Worm (Caenorhabditis elegans) whole organism, L3 larva: ENCODE data around the gene C43F9.11.

Source experiments
- ceh-28 ChIP-seq: fragments of 150-350 bp; optimal IDR thresholded peaks from 2 replicates; lab custom pipeline; 2014; ENCODE audit warnings: missing biosample characterization, missing genetic modification reagents, missing genetic modification characterization
- fkh-2 ChIP-seq: fragments of 150-350 bp; optimal IDR thresholded peaks from 2 replicates; lab custom pipeline; 2014; ENCODE audit warnings: missing biosample characterization, missing genetic modification reagents, missing genetic modification characterization
- fos-1 ChIP-seq: fragments of 150-350 bp; optimal IDR thresholded peaks from 2 replicates; lab custom pipeline; 2014; ENCODE audit warnings: missing biosample characterization, missing genetic modification characterization
- mdl-1 ChIP-seq: fragments of 150-350 bp; optimal IDR thresholded peaks from 2 replicates; lab custom pipeline; 2014; ENCODE audit warnings: missing biosample characterization, missing genetic modification characterization
- nfya-1 ChIP-seq: sonication (generic microtip); optimal IDR thresholded peaks from 2 replicates; lab custom pipeline; 2017; ENCODE audit warnings: missing genetic modification characterization, mild to moderate bottlenecking, missing compliant biosample characterization, antibody characterized with exemption, moderate library complexity; ENCODE audit not compliant: insufficient read depth
- nhr-11 ChIP-seq: fragments of 150-350 bp; optimal IDR thresholded peaks from 2 replicates; lab custom pipeline; 2014; ENCODE audit warnings: missing biosample characterization, missing genetic modification characterization
- nhr-76 ChIP-seq: fragments of 150-350 bp; sonication (generic microtip); optimal IDR thresholded peaks from 5 replicates; lab custom pipeline; 2014; ENCODE audit warnings: missing biosample characterization, missing genetic modification characterization
- skn-1 ChIP-seq: fragments of 150-350 bp; optimal IDR thresholded peaks from 2 replicates; lab custom pipeline; 2014; ENCODE audit warnings: missing biosample characterization, missing genetic modification characterization
- snpc-4 ChIP-seq: fragments of 150-350 bp; optimal IDR thresholded peaks from 2 replicates; lab custom pipeline; 2014; ENCODE audit warnings: missing biosample characterization, missing genetic modification characterization
- unc-62 ChIP-seq: fragments of 150-350 bp; sonication (generic microtip); optimal IDR thresholded peaks from 4 replicates; lab custom pipeline; 2014; ENCODE audit warnings: missing biosample characterization, missing genetic modification reagents, missing genetic modification characterization
- zag-1 ChIP-seq: fragments of 150-350 bp; optimal IDR thresholded peaks from 2 replicates; lab custom pipeline; 2014; ENCODE audit warnings: missing biosample characterization, missing genetic modification characterization
- ztf-4 ChIP-seq: fragments of 150-350 bp; optimal IDR thresholded peaks from 2 replicates; lab custom pipeline; 2014; ENCODE audit warnings: missing biosample characterization, missing genetic modification characterization

- no peak for TF ChIP-seq unc-62 (GFP tag; lab: Kevin White, UChicago)
- no peak for TF ChIP-seq fos-1 (tag; lab: Kevin White, UChicago)
- no peak for TF ChIP-seq ztf-4 (tag; lab: Kevin White, UChicago)
- TF ChIP-seq zag-1, result no peak
- no peak for TF ChIP-seq fkh-2 (tag; lab: Kevin White, UChicago)
- no peak for TF ChIP-seq skn-1 (tag; lab: Kevin White, UChicago)
- no peak for TF ChIP-seq nhr-76 (tag; lab: Kevin White, UChicago)
- TF ChIP-seq mdl-1 (tag; lab: Kevin White, UChicago), result no peak
- no peak for TF ChIP-seq nfya-1 (tag; lab: Kevin White, UChicago)
- TF ChIP-seq snpc-4 (tag; lab: Kevin White, UChicago), result no peak
- TF ChIP-seq nhr-11 (tag; lab: Kevin White, UChicago), result no peak
- no peak for TF ChIP-seq ceh-28
Measured at ce11 chrIV:10576624-10577023, 20.0 kb upstream of the C43F9.11 start.
